Worm (Caenorhabditis elegans) whole organism, young adult: Measurements from ENCODE around the gene flp-14.

ENCODE experiments used
- B0336.3 ChIP-seq: fragments of 200-800 bp; sonication (Bioruptor generic); IDR thresholded peaks from 2 replicates; pipeline ENCODE4 v1.3.6; 2022; ENCODE audit warnings: missing genetic modification characterization, missing compliant biosample characterization
- F49E8.2 ChIP-seq: sonication (generic microtip); optimal IDR thresholded peaks from 3 replicates; lab custom pipeline; 2017; ENCODE audit warnings: missing genetic modification characterization, mild to moderate bottlenecking, missing compliant biosample characterization, antibody characterized with exemption, moderate library complexity; ENCODE audit not compliant: insufficient read depth
- attf-5 ChIP-seq: fragments of 200-800 bp; sonication (Bioruptor generic); optimal IDR thresholded peaks from 2 replicates; lab custom pipeline; 2018; ENCODE audit warnings: mild to moderate bottlenecking, missing genetic modification characterization, missing compliant biosample characterization
- dox-1 ChIP-seq: fragments of 200-800 bp; sonication (Bioruptor generic); IDR thresholded peaks from 2 replicates; pipeline ENCODE4 v1.3.6; 2022; ENCODE audit warnings: missing genetic modification reagents, missing genetic modification characterization, missing compliant biosample characterization
- him-1 ChIP-seq: sonication (generic microtip); optimal IDR thresholded peaks from 2 replicates; lab custom pipeline; 2016; ENCODE audit warnings: missing genotype, missing genetic modification reagents, missing genetic modification characterization, missing compliant biosample characterization
- sea-2 ChIP-seq: fragments of 200-800 bp; sonication (Bioruptor generic); IDR thresholded peaks from 2 replicates; pipeline ENCODE4 v1.3.6; 2022; ENCODE audit warnings: missing genetic modification characterization, missing compliant biosample characterization
- unc-130 ChIP-seq: sonication (generic microtip); optimal IDR thresholded peaks from 2 replicates; lab custom pipeline; 2016; ENCODE audit warnings: missing genetic modification reagents, missing genetic modification characterization, missing compliant biosample characterization

- TF ChIP-seq F49E8.2 (tag; lab: Kevin White, UChicago), result no peak
- no peak for TF ChIP-seq him-1 (tag; lab: Kevin White, UChicago)
- TF ChIP-seq unc-130 (GFP tag; lab: Kevin White, UChicago), result no peak
- TF ChIP-seq sea-2 (GFP tag; lab: Robert Waterston, UW), result no peak
- no peak for TF ChIP-seq attf-5 (GFP tag; lab: Kevin White, UChicago)
- no peak for TF ChIP-seq dox-1 (GFP tag; lab: Robert Waterston, UW)
- TF ChIP-seq B0336.3 (GFP tag; lab: Robert Waterston, UW), result no peak
Measured at ce11 chrIII:12920810-12921209, 10.5 kb downstream of the flp-14 start.
